Worm (Caenorhabditis elegans) whole organism, L3 larva: ENCODE results near the gene sri-39.

ENCODE experiments used
- elt-3 ChIP-seq, 3 experiments: fragments of 150-350 bp in 1 of 3; sonication (generic microtip) in 2 of 3; optimal IDR thresholded peaks; 2 replicates in 2 of 3; 4 replicates in 1 of 3; lab custom pipeline; 2014 to 2017; ENCODE audit warnings: missing biosample characterization in 3 of 3, missing genetic modification characterization in 3 of 3
- jun-1 ChIP-seq: fragments of 150-350 bp; optimal IDR thresholded peaks from 2 replicates; lab custom pipeline; 2014; ENCODE audit warnings: missing biosample characterization, missing genetic modification reagents, missing genetic modification characterization
- nhr-12 ChIP-seq: fragments of 150-350 bp; optimal IDR thresholded peaks from 2 replicates; lab custom pipeline; 2014; ENCODE audit warnings: missing biosample characterization, missing genetic modification characterization
- snpc-4 ChIP-seq: fragments of 150-350 bp; optimal IDR thresholded peaks from 2 replicates; lab custom pipeline; 2014; ENCODE audit warnings: missing biosample characterization, missing genetic modification characterization

DNA sequence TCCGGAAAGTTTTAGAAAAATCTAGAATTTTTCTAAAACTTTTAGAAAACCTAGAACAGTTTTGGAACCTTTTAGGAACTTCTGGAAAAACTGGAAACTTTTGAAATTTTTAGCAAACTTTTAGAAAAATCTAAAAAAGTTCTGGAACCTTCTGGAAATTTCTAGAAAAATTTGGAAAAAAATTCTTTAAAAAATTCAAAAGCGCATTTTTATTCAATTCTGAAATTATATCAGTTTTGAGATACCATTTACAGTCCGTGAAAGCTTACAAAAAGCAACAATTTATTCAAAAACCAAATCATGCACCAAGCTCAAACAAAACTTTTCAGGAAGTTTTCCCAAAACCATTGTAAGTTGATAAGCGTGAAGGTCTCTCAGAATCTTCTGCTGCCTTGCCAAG, 49.1 kb upstream of the sri-39 start, which contains the start of gene K02F6.4:
- no peak for TF ChIP-seq elt-3 (tag; optimal IDR thresholded peaks at IDR 0.05; lab: Kevin White, UChicago)
- TF ChIP-seq nhr-12: no peak
- no peak for TF ChIP-seq jun-1 (tag; lab: Kevin White, UChicago)
- TF ChIP-seq snpc-4: no peak
